Fruit fly (Drosophila melanogaster) S2 (cell line): ENCODE results near the gene mth.

Experiments
- CG8478 ChIP-seq: fragments of >200 bp; optimal IDR thresholded peaks from 2 replicates; lab custom pipeline; 2018
- CTCF ChIP-seq, 2 experiments: fragments of >200 bp; optimal IDR thresholded peaks; 2 replicates each; lab custom pipeline; 2018

- peak; percentile 86 for TF ChIP-seq CG8478 (lab: Kevin White, UChicago)
- TF ChIP-seq CTCF (optimal IDR thresholded peaks at IDR 0.05; lab: Kevin White, UChicago), result peak; percentile 42 to 77
Measured at dm6 chr3L:378072-378423, 31.3 kb upstream of the mth start.
